Worm (Caenorhabditis elegans) whole organism, young adult: ENCODE data around the gene F44F4.3.

ENCODE experiments used
- F33H1.4 ChIP-seq: fragments of 200-800 bp; sonication (Bioruptor generic); IDR thresholded peaks from 2 replicates; pipeline ENCODE4 v1.3.6; 2022; ENCODE audit warnings: missing genetic modification reagents, missing genetic modification characterization, missing compliant biosample characterization
- F37B4.10 ChIP-seq: fragments of 200-800 bp; sonication (Bioruptor generic); IDR thresholded peaks from 2 replicates; pipeline ENCODE4 v1.3.6; 2022; ENCODE audit warnings: missing genetic modification characterization, missing compliant biosample characterization
- F39B2.1 ChIP-seq: fragments of 200-800 bp; sonication (Bioruptor generic); IDR thresholded peaks from 2 replicates; pipeline ENCODE4 v1.3.6; 2022; ENCODE audit warnings: missing genetic modification reagents, missing genetic modification characterization, missing compliant biosample characterization
- F52B5.7 ChIP-seq: sonication (generic microtip); optimal IDR thresholded peaks from 2 replicates; lab custom pipeline; 2016; ENCODE audit warnings: mild to moderate bottlenecking, missing genetic modification characterization, missing compliant biosample characterization
- F57A8.1 ChIP-seq: fragments of 200-800 bp; sonication (Bioruptor generic); optimal IDR thresholded peaks from 2 replicates; lab custom pipeline; 2018; ENCODE audit warnings: mild to moderate bottlenecking, missing genetic modification characterization, moderate library complexity, missing compliant biosample characterization
- F57C9.4 ChIP-seq: sonication (generic microtip); optimal IDR thresholded peaks from 2 replicates; lab custom pipeline; 2017; ENCODE audit warnings: mild to moderate bottlenecking, missing genetic modification characterization, missing compliant biosample characterization
- K11D2.4 ChIP-seq: fragments of 200-800 bp; sonication (Bioruptor generic); IDR thresholded peaks from 2 replicates; pipeline ENCODE4 v1.3.6; 2022; ENCODE audit warnings: missing genetic modification reagents, missing genetic modification characterization, missing compliant biosample characterization
- Y53G8AR.9 ChIP-seq: fragments of 200-800 bp; sonication (Bioruptor generic); conservative IDR thresholded peaks from 2 replicates; pipeline ENCODE4 v1.3.6; 2022; ENCODE audit warnings: missing genetic modification reagents, missing genetic modification characterization, missing compliant biosample characterization
- Y79H2A.3 ChIP-seq: fragments of 200-800 bp; sonication (Bioruptor generic); conservative IDR thresholded peaks from 2 replicates; pipeline ENCODE4 v1.3.6; 2022; ENCODE audit warnings: missing genetic modification reagents, missing genetic modification characterization, missing compliant biosample characterization
- ama-1 ChIP-seq, 3 experiments: fragments of 150-350 bp in 1 of 3; sonication (generic microtip) in 2 of 3; optimal IDR thresholded peaks; 2 replicates each; lab custom pipeline; 2014 to 2018; ENCODE audit warnings: missing biosample characterization in 2 of 3, missing genetic modification characterization in 2 of 3, missing genetic modification reagents in 2 of 3
- attf-5 ChIP-seq: fragments of 200-800 bp; sonication (Bioruptor generic); optimal IDR thresholded peaks from 2 replicates; lab custom pipeline; 2018; ENCODE audit warnings: mild to moderate bottlenecking, missing genetic modification characterization, missing compliant biosample characterization
- bed-1 ChIP-seq: fragments of 200-800 bp; sonication (Bioruptor generic); IDR thresholded peaks from 2 replicates; pipeline ENCODE4 v1.3.6; 2022; ENCODE audit warnings: missing genetic modification reagents, missing genetic modification characterization, missing compliant biosample characterization
- cebp-2 ChIP-seq: fragments of 200-800 bp; sonication (Bioruptor generic); IDR thresholded peaks from 2 replicates; pipeline ENCODE4 v1.3.6; 2022; ENCODE audit warnings: missing genetic modification characterization, missing compliant biosample characterization
- ceh-100 ChIP-seq: fragments of 200-800 bp; sonication (Bioruptor generic); IDR thresholded peaks from 2 replicates; pipeline ENCODE4 v1.3.6; 2022; ENCODE audit warnings: missing genetic modification reagents, missing genetic modification characterization, missing compliant biosample characterization
- ceh-40 ChIP-seq: fragments of 200-800 bp; sonication (Bioruptor generic); IDR thresholded peaks from 2 replicates; pipeline ENCODE4 v1.3.6; 2022; ENCODE audit warnings: missing genetic modification characterization, missing compliant biosample characterization
- ceh-91 ChIP-seq: fragments of 200-800 bp; sonication (Bioruptor generic); IDR thresholded peaks from 2 replicates; pipeline ENCODE4 v1.3.6; 2022; ENCODE audit warnings: missing genetic modification reagents, missing genetic modification characterization, missing compliant biosample characterization
- chd-7 ChIP-seq: sonication (generic microtip); optimal IDR thresholded peaks from 2 replicates; lab custom pipeline; 2016; ENCODE audit warnings: mild to moderate bottlenecking, missing genetic modification characterization, moderate library complexity, missing compliant biosample characterization
- dox-1 ChIP-seq: fragments of 200-800 bp; sonication (Bioruptor generic); IDR thresholded peaks from 2 replicates; pipeline ENCODE4 v1.3.6; 2022; ENCODE audit warnings: missing genetic modification reagents, missing genetic modification characterization, missing compliant biosample characterization
- egl-18 ChIP-seq: fragments of 200-800 bp; sonication (Bioruptor generic); IDR thresholded peaks from 2 replicates; pipeline ENCODE4 v1.3.6; 2022; ENCODE audit warnings: missing genetic modification reagents, missing genetic modification characterization, missing compliant biosample characterization
- egrh-3 ChIP-seq: fragments of 200-800 bp; sonication (Bioruptor generic); IDR thresholded peaks from 2 replicates; pipeline ENCODE4 v1.3.6; 2022; ENCODE audit warnings: missing genetic modification reagents, missing genetic modification characterization, missing compliant biosample characterization
- ekl-4 ChIP-seq: fragments of 200-800 bp; sonication (Bioruptor generic); IDR thresholded peaks from 2 replicates; pipeline ENCODE4 v1.3.6; 2022; ENCODE audit warnings: missing genetic modification reagents, missing genetic modification characterization, missing compliant biosample characterization
- him-1 ChIP-seq: sonication (generic microtip); optimal IDR thresholded peaks from 2 replicates; lab custom pipeline; 2016; ENCODE audit warnings: missing genotype, missing genetic modification reagents, missing genetic modification characterization, missing compliant biosample characterization
- hlh-12 ChIP-seq: sonication (generic microtip); optimal IDR thresholded peaks from 2 replicates; lab custom pipeline; 2016; ENCODE audit warnings: missing genetic modification characterization, missing compliant biosample characterization
- hsf-1 ChIP-seq: fragments of 200-800 bp; sonication (Bioruptor generic); IDR thresholded peaks from 2 replicates; pipeline ENCODE4 v1.3.6; 2022; ENCODE audit warnings: missing genetic modification reagents, missing genetic modification characterization, missing compliant biosample characterization
- madf-3 ChIP-seq: fragments of 200-800 bp; sonication (Bioruptor generic); IDR thresholded peaks from 2 replicates; pipeline ENCODE4 v1.3.6; 2022; ENCODE audit warnings: missing genetic modification reagents, missing genetic modification characterization, missing compliant biosample characterization
- madf-6 ChIP-seq: fragments of 200-800 bp; sonication (Bioruptor generic); IDR thresholded peaks from 2 replicates; pipeline ENCODE4 v1.3.6; 2022; ENCODE audit warnings: missing genetic modification reagents, missing genetic modification characterization, missing compliant biosample characterization
- madf-8 ChIP-seq: fragments of 200-800 bp; sonication (Bioruptor generic); conservative IDR thresholded peaks from 2 replicates; pipeline ENCODE4 v1.3.6; 2022; ENCODE audit warnings: missing genetic modification reagents, missing genetic modification characterization, missing compliant biosample characterization
- mcd-1 ChIP-seq: fragments of 200-800 bp; sonication (Bioruptor generic); IDR thresholded peaks from 2 replicates; pipeline ENCODE4 v1.3.6; 2022; ENCODE audit warnings: missing genetic modification reagents, missing genetic modification characterization, missing compliant biosample characterization
- rcor-1 ChIP-seq: fragments of 200-800 bp; sonication (Bioruptor generic); IDR thresholded peaks from 2 replicates; pipeline ENCODE4 v1.3.6; 2022; ENCODE audit warnings: missing genetic modification reagents, missing genetic modification characterization, missing compliant biosample characterization
- repo-1 ChIP-seq: sonication (generic microtip); optimal IDR thresholded peaks from 2 replicates; lab custom pipeline; 2017; ENCODE audit warnings: mild to moderate bottlenecking, missing genetic modification characterization, missing compliant biosample characterization
- snpc-4 ChIP-seq, 5 experiments: fragments of 150-350 bp in 1 of 5; sonication (generic microtip) in 4 of 5; optimal IDR thresholded peaks; 2 replicates each; lab custom pipeline; 2014 to 2018; ENCODE audit warnings: missing genetic modification characterization in 5 of 5, missing biosample characterization in 3 of 5, antibody characterized with exemption in 2 of 5, mild to moderate bottlenecking in 2 of 5, missing compliant biosample characterization in 2 of 5, missing genotype in 2 of 5, moderate library complexity in 2 of 5, missing genetic modification reagents in 1 of 5
- xnd-1 ChIP-seq: sonication (generic microtip); optimal IDR thresholded peaks from 2 replicates; lab custom pipeline; 2016; ENCODE audit warnings: missing genotype, missing genetic modification reagents, missing genetic modification characterization, missing compliant biosample characterization
- ztf-25 ChIP-seq: fragments of 200-800 bp; sonication (Bioruptor generic); IDR thresholded peaks from 2 replicates; pipeline ENCODE4 v1.3.6; 2022; ENCODE audit warnings: missing genetic modification reagents, missing genetic modification characterization, missing compliant biosample characterization
- ztf-26 ChIP-seq: sonication (generic microtip); optimal IDR thresholded peaks from 2 replicates; lab custom pipeline; 2017; ENCODE audit warnings: missing genetic modification characterization, missing compliant biosample characterization
- ztf-28 ChIP-seq: fragments of 200-800 bp; sonication (Bioruptor generic); IDR thresholded peaks from 2 replicates; pipeline ENCODE4 v1.3.6; 2022; ENCODE audit warnings: missing genetic modification reagents, missing genetic modification characterization, missing compliant biosample characterization

F44F4.3 gene

ce11 chrII:10932725-10933124, 47.0 kb upstream of the F44F4.3 start:
- TF ChIP-seq egrh-3 (GFP tag; lab: Robert Waterston, UW), result peak; percentile 98
- peak; percentile 78; the same call in 1 of the 2 replicates for TF ChIP-seq madf-3 (GFP tag; lab: Robert Waterston, UW)
- peak; percentile 91 for TF ChIP-seq hsf-1 (GFP tag; lab: Robert Waterston, UW)
- 0 out of 2 replicates have a peak, but pooled peaks have one; percentile 58 for TF ChIP-seq ztf-28 (GFP tag; lab: Robert Waterston, UW)
- TF ChIP-seq madf-8 (GFP tag; lab: Robert Waterston, UW), result peak; percentile 57
- TF ChIP-seq mcd-1 (GFP tag; lab: Robert Waterston, UW), result peak; percentile 45; the same call in 1 of the 2 replicates
- TF ChIP-seq madf-6, result peak; percentile 64
- TF ChIP-seq dox-1 (GFP tag; lab: Robert Waterston, UW), result peak; percentile 52; the same call in 1 of the 2 replicates
- peak; percentile 35; the same call in 1 of the 2 replicates for TF ChIP-seq ceh-91 (GFP tag; lab: Robert Waterston, UW)
- TF ChIP-seq F33H1.4, result peak; percentile 49
- TF ChIP-seq F37B4.10, result 0 out of 2 replicates have a peak, but pooled peaks have one; percentile 70
- peak; percentile 22; the same call in 1 of the 2 replicates for TF ChIP-seq ceh-100 (GFP tag; lab: Robert Waterston, UW)
- 0 out of 2 replicates have a peak, but pooled peaks have one; percentile 13 for TF ChIP-seq ceh-40 (GFP tag; lab: Robert Waterston, UW)

ce11 chrII:10932305-10932704, 46.6 kb upstream of the F44F4.3 start:
- 0 out of 2 replicates have a peak, but pooled peaks have one; percentile 16 for TF ChIP-seq dox-1 (GFP tag; lab: Robert Waterston, UW)
- TF ChIP-seq madf-6, result peak; percentile 53
- peak; percentile 13; the same call in 1 of the 2 replicates for TF ChIP-seq rcor-1 (GFP tag; lab: Robert Waterston, UW)
- TF ChIP-seq ekl-4 (GFP tag; lab: Robert Waterston, UW), result peak; percentile 53; the same call in 1 of the 2 replicates
- peak; percentile 19 for TF ChIP-seq xnd-1 (tag; lab: Kevin White, UChicago)
- TF ChIP-seq ztf-25 (GFP tag; lab: Robert Waterston, UW), result no peak
- TF ChIP-seq Y53G8AR.9 (GFP tag; lab: Robert Waterston, UW), result peak; percentile 20; the same call in 1 of the 2 replicates
- no peak for TF ChIP-seq cebp-2 (GFP tag; lab: Robert Waterston, UW)
- peak; percentile 92 for TF ChIP-seq Y79H2A.3 (GFP tag; lab: Robert Waterston, UW)
- TF ChIP-seq ztf-26 (tag; lab: Kevin White, UChicago), result no peak
- TF ChIP-seq chd-7 (tag; lab: Kevin White, UChicago), result no peak
- TF ChIP-seq attf-5 (GFP tag; lab: Kevin White, UChicago), result no peak
- peak; percentile 9; the same call in 1 of the 2 replicates for TF ChIP-seq madf-8 (GFP tag; lab: Robert Waterston, UW)
- TF ChIP-seq, all 124 proteins: peak for 8

ce11 chrII:10930678-10931650, 45.2 kb upstream of the F44F4.3 start:
- TF ChIP-seq egl-18 (GFP tag; lab: Robert Waterston, UW) (0 out of 2 replicates have a peak, but pooled peaks have one; percentile 64), F39B2.1 (GFP tag; lab: Robert Waterston, UW) (no peak), K11D2.4 (peak; percentile 27; the same call in 1 of the 2 replicates), ceh-40 (GFP tag; lab: Robert Waterston, UW) (0 out of 2 replicates have a peak, but pooled peaks have one; percentile 15), bed-1 (GFP tag; lab: Robert Waterston, UW) (no peak), cebp-2 (GFP tag; lab: Robert Waterston, UW) (no peak), madf-3 (GFP tag; lab: Robert Waterston, UW) (0 out of 2 replicates have a peak, but pooled peaks have one; percentile 57), ama-1 (optimal IDR thresholded peaks at IDR 0.05; lab: Kevin White, UChicago) (peak; percentile 28), ama-1 (GFP tag; optimal IDR thresholded peaks at IDR 0.05; lab: Kevin White, UChicago) (no peak), hlh-12 (tag; lab: Kevin White, UChicago) (no peak), repo-1 (tag; lab: Kevin White, UChicago) (peak; percentile 6), F57C9.4 (no peak), him-1 (tag; lab: Kevin White, UChicago) (peak; percentile 22), ztf-26 (tag; lab: Kevin White, UChicago) (peak; percentile 11), F57A8.1 (GFP tag; lab: Kevin White, UChicago) (no peak), snpc-4 (GFP tag; optimal IDR thresholded peaks at IDR 0.05; lab: Kevin White, UChicago) (no peak), snpc-4 (tag; optimal IDR thresholded peaks at IDR 0.05; lab: Kevin White, UChicago) (no peak), F52B5.7 (tag; lab: Kevin White, UChicago) (no peak)
